Fruit fly (Drosophila melanogaster): ENCODE measurements around the gene CG33128.

- TF ChIP-seq CG8478 (optimal IDR thresholded peaks at IDR 0.05) (no peak), CTCF (optimal IDR thresholded peaks at IDR 0.05) (no peak)
Observed at dm6 chr2L:1456305-1456704, 37.6 kb upstream of the CG33128 start.

Data from S2 (cell line).